Fruit fly (Drosophila melanogaster) whole organism, pupa: ENCODE results near the gene CROT.

ENCODE experiments used
- CG12605 ChIP-seq: fragments of 200-800 bp; sonication (Bioruptor generic); IDR thresholded peaks from 2 replicates; pipeline ENCODE4 v1.3.6; 2022; ENCODE audit warnings: missing biosample characterization, missing genetic modification characterization
- CG14655 ChIP-seq: fragments of 200-800 bp; sonication (Bioruptor generic); optimal IDR thresholded peaks from 3 replicates; lab custom pipeline; 2017; ENCODE audit warnings: mild to moderate bottlenecking, missing biosample characterization, missing genetic modification reagents, missing genetic modification characterization
- CG17806 ChIP-seq: fragments of 200-800 bp; sonication (Bioruptor generic); optimal IDR thresholded peaks from 2 replicates; lab custom pipeline; 2018; ENCODE audit warnings: missing biosample characterization, mild to moderate bottlenecking, missing genetic modification characterization, moderate library complexity
- CG34367 ChIP-seq: fragments of 200-800 bp; sonication (Bioruptor generic); optimal IDR thresholded peaks from 2 replicates; lab custom pipeline; 2018; ENCODE audit warnings: missing biosample characterization, mild to moderate bottlenecking, missing genetic modification characterization
- D1 ChIP-seq: fragments of 200-800 bp; sonication (Bioruptor generic); optimal IDR thresholded peaks from 2 replicates; lab custom pipeline; 2018; ENCODE audit warnings: missing biosample characterization, mild to moderate bottlenecking, missing genetic modification characterization, moderate library complexity
- EcR ChIP-seq: fragments of 200-800 bp; sonication (Bioruptor generic); optimal IDR thresholded peaks from 3 replicates; lab custom pipeline; 2019; ENCODE audit warnings: missing biosample characterization, missing genetic modification characterization, mild to moderate bottlenecking, moderate library complexity, missing genetic modification reagents
- Ets98B ChIP-seq: fragments of 200-800 bp; sonication (Bioruptor generic); IDR thresholded peaks from 2 replicates; pipeline ENCODE4 v1.3.6; 2022; ENCODE audit warnings: missing biosample characterization, missing genetic modification characterization
- Pif1A ChIP-seq: fragments of 200-800 bp; sonication (Bioruptor generic); optimal IDR thresholded peaks from 3 replicates; lab custom pipeline; 2016; ENCODE audit warnings: missing biosample characterization, missing genetic modification characterization
- fd96Ca ChIP-seq: fragments of 200-800 bp; sonication (Bioruptor generic); IDR thresholded peaks from 3 replicates; pipeline ENCODE4 v1.3.6; 2022; ENCODE audit warnings: missing biosample characterization, missing genetic modification characterization
- rn ChIP-seq: fragments of 200-800 bp; sonication (Bioruptor generic); IDR thresholded peaks from 2 replicates; pipeline ENCODE4 v1.3.6; 2022; ENCODE audit warnings: missing biosample characterization, missing genetic modification characterization

- no peak for TF ChIP-seq fd96Ca
- no peak for TF ChIP-seq CG34367 (tag; lab: Kevin White, UChicago)
- no peak for TF ChIP-seq CG12605 (GFP tag; lab: Robert Waterston, UW)
- TF ChIP-seq Ets98B (GFP tag; lab: Robert Waterston, UW): no peak
- no peak for TF ChIP-seq EcR (GFP tag; lab: Kevin White, UChicago)
- no peak for TF ChIP-seq CG14655 (GFP tag; lab: Kevin White, UChicago)
- TF ChIP-seq rn (GFP tag; lab: Robert Waterston, UW): no peak
- TF ChIP-seq Pif1A (GFP tag; lab: Kevin White, UChicago): no peak
- TF ChIP-seq D1: no peak
- TF ChIP-seq CG17806: no peak
Measured at dm6 chr3R:27694583-27694982, 12.0 kb downstream of the CROT start, which contains the start of gene Acp98AB.
